ENCODE assay signal across 3 worm cellular contexts in the genomic region with DNA sequence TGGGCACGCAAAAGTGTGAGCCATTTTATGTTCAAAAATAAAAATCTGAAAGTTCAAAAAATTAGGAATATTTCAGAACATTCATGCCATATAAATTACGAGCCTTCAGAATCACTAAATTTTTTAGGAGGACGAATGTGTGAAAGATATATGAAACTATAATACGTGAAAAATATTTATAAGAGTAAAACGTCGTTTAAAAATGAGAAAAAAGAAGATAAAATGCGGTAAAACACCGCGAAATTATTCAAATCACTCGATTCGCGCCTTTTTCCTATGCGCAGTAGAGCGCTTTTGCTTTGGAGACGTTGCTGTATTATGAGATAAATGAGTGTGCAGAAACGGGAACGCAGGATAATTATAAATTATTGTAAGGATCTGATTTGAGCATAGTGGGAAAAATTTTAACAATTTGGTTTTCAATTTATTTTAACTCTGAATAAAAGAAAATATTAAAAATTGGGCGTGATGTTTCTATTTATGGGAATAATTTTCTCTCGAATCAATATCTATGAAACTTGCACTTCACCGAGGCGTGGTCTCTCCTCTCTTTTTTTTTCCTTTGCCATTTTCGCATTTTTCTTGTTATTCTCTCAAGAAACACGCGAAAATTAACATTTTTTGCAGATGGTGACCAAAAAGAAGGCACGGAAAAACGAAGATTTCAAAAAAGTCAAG.
TF ChIP-seq lines count a peak whose summit lies in the region.

A gene (minus strand): TSS at position 51 of the 678 bp plus-strand sequence.
A gene (plus strand): TSS at position 628 of the 678 bp plus-strand sequence.

TF ChIP-seq in whole organism, L1 larva, 84 proteins besides CTCF, POLR2A, EP300 and RAD21 (continued from another document and continues in another):
- no peak for TF ChIP-seq ama-1 (optimal IDR thresholded peaks at IDR 0.05; lab: Kevin White, UChicago)
- TF ChIP-seq mdl-1 (tag; optimal IDR thresholded peaks at IDR 0.05; lab: Kevin White, UChicago), result peak in 1 of 2 experiments; percentile 66
- no peak for TF ChIP-seq alr-1 (tag; optimal IDR thresholded peaks at IDR 0.05; lab: Kevin White, UChicago; ENCODE audit: borderline replicate concordance)
- TF ChIP-seq egl-27 (tag; optimal IDR thresholded peaks at IDR 0.05; lab: Kevin White, UChicago), result no peak
- peak; percentile 76 for TF ChIP-seq ceh-88 (GFP tag; IDR thresholded peaks at IDR 0.05; lab: Robert Waterston, UW)
- TF ChIP-seq hlh-4 (tag; optimal IDR thresholded peaks at IDR 0.05; lab: Kevin White, UChicago), result peak; percentile 63
- TF ChIP-seq hpl-2 (GFP tag; optimal IDR thresholded peaks at IDR 0.05; lab: Kevin White, UChicago), result no peak
- TF ChIP-seq jun-1 (tag; optimal IDR thresholded peaks at IDR 0.05; lab: Kevin White, UChicago), result peak; percentile 78
- no peak for TF ChIP-seq ces-1 (GFP tag; optimal IDR thresholded peaks at IDR 0.05; lab: Kevin White, UChicago)
- peak; percentile 95 for TF ChIP-seq nhr-90 (tag; optimal IDR thresholded peaks at IDR 0.05; lab: Kevin White, UChicago; ENCODE audit: poor library complexity)
- TF ChIP-seq tlp-1 (tag; optimal IDR thresholded peaks at IDR 0.05; lab: Kevin White, UChicago), result no peak
- peak; percentile 90 for TF ChIP-seq lin-14 (GFP tag; optimal IDR thresholded peaks at IDR 0.05; lab: Kevin White, UChicago)
- TF ChIP-seq dsc-1 (tag; optimal IDR thresholded peaks at IDR 0.05; lab: Kevin White, UChicago), result peak; percentile 86
- TF ChIP-seq lin-15B (tag; optimal IDR thresholded peaks at IDR 0.05; lab: Kevin White, UChicago), result peak; percentile 88
- TF ChIP-seq nhr-11 (tag; optimal IDR thresholded peaks at IDR 0.05; lab: Kevin White, UChicago), result no peak
- TF ChIP-seq lsy-2 (tag; optimal IDR thresholded peaks at IDR 0.05; lab: Kevin White, UChicago), result peak; percentile 85 to 90
- peak; percentile 30 for TF ChIP-seq fkh-10 (GFP tag; optimal IDR thresholded peaks at IDR 0.05; lab: Kevin White, UChicago)
- peak; percentile 96 for TF ChIP-seq nhr-71 (tag; optimal IDR thresholded peaks at IDR 0.05; lab: Kevin White, UChicago)
- no peak for TF ChIP-seq hlh-17 (GFP tag; optimal IDR thresholded peaks at IDR 0.05; lab: Kevin White, UChicago; ENCODE audit: borderline replicate concordance)
- peak; percentile 63 for TF ChIP-seq efl-3 (GFP tag; optimal IDR thresholded peaks at IDR 0.05; lab: Kevin White, UChicago)
- TF ChIP-seq isw-1 (GFP tag; IDR thresholded peaks at IDR 0.05; lab: Robert Waterston, UW), result peak; percentile 82
- no peak for TF ChIP-seq pqm-1 (tag; optimal IDR thresholded peaks at IDR 0.05; lab: Kevin White, UChicago)
- peak; percentile 68 for TF ChIP-seq blmp-1 (tag; optimal IDR thresholded peaks at IDR 0.05; lab: Kevin White, UChicago)
- peak; percentile 94 for TF ChIP-seq nhr-47 (tag; optimal IDR thresholded peaks at IDR 0.05; lab: Kevin White, UChicago)
- TF ChIP-seq lin-35 (GFP tag; optimal IDR thresholded peaks at IDR 0.05; lab: Kevin White, UChicago), result peak; percentile 94 to 96
- TF ChIP-seq nhr-19 (GFP tag; conservative IDR thresholded peaks at IDR 0.05; lab: Robert Waterston, UW), result peak; percentile 78
- TF ChIP-seq aly-2 (tag; optimal IDR thresholded peaks at IDR 0.05; lab: Kevin White, UChicago), result peak; percentile 71
- TF ChIP-seq lin-39 (tag; optimal IDR thresholded peaks at IDR 0.05; lab: Kevin White, UChicago), result peak; percentile 13
- TF ChIP-seq skn-1 (tag; optimal IDR thresholded peaks at IDR 0.05; lab: Kevin White, UChicago), result peak; percentile 70
- peak; percentile 53 for TF ChIP-seq irx-1 (tag; optimal IDR thresholded peaks at IDR 0.05; lab: Kevin White, UChicago)
- TF ChIP-seq nhr-76 (tag; optimal IDR thresholded peaks at IDR 0.05; lab: Kevin White, UChicago), result no peak
- peak; percentile 78 for TF ChIP-seq snpc-4 (tag; optimal IDR thresholded peaks at IDR 0.05; lab: Kevin White, UChicago)
- no peak for TF ChIP-seq ets-5 (GFP tag; IDR thresholded peaks at IDR 0.05; lab: Robert Waterston, UW)
- TF ChIP-seq lir-3 (tag; optimal IDR thresholded peaks at IDR 0.05; lab: Kevin White, UChicago; ENCODE audit: poor library complexity), result peak; percentile 93
- TF ChIP-seq sup-37 (GFP tag; optimal IDR thresholded peaks at IDR 0.05; lab: Kevin White, UChicago), result peak; percentile 42
- TF ChIP-seq elt-3 (tag; optimal IDR thresholded peaks at IDR 0.05; lab: Kevin White, UChicago), result peak in 2 of 6 experiments; percentile 47 to 56
- peak; percentile 82 for TF ChIP-seq nhr-77 (tag; optimal IDR thresholded peaks at IDR 0.05; lab: Kevin White, UChicago)
- TF ChIP-seq vab-15 (tag; optimal IDR thresholded peaks at IDR 0.05; lab: Kevin White, UChicago), result peak; percentile 91
- peak; percentile 87 for TF ChIP-seq lin-13 (GFP tag; optimal IDR thresholded peaks at IDR 0.05; lab: Kevin White, UChicago)
- TF ChIP-seq aha-1 (tag; optimal IDR thresholded peaks at IDR 0.05; lab: Kevin White, UChicago), result no peak

TF ChIP-seq in whole organism, L3 larva, 47 proteins besides CTCF, POLR2A, EP300 and RAD21 (continued from another document):
- TF ChIP-seq nhr-43 (tag; optimal IDR thresholded peaks at IDR 0.05; lab: Kevin White, UChicago; ENCODE audit: poor library complexity, severe bottlenecking) (peak; percentile 64), elt-3 (tag; optimal IDR thresholded peaks at IDR 0.05; lab: Kevin White, UChicago) (no peak), snpc-4 (tag; optimal IDR thresholded peaks at IDR 0.05; lab: Kevin White, UChicago) (peak; percentile 83), fkh-2 (tag; optimal IDR thresholded peaks at IDR 0.05; lab: Kevin White, UChicago) (no peak), ama-1 (optimal IDR thresholded peaks at IDR 0.05; lab: Kevin White, UChicago) (no peak), tbx-2 (tag; optimal IDR thresholded peaks at IDR 0.05; lab: Kevin White, UChicago) (no peak), ceh-16 (tag; optimal IDR thresholded peaks at IDR 0.05; lab: Kevin White, UChicago) (no peak), ztf-4 (tag; optimal IDR thresholded peaks at IDR 0.05; lab: Kevin White, UChicago) (no peak), nhr-76 (tag; optimal IDR thresholded peaks at IDR 0.05; lab: Kevin White, UChicago) (no peak), zag-1 (tag; optimal IDR thresholded peaks at IDR 0.05; lab: Kevin White, UChicago) (no peak), unc-39 (tag; optimal IDR thresholded peaks at IDR 0.05; lab: Kevin White, UChicago) (no peak), ceh-9 (tag; optimal IDR thresholded peaks at IDR 0.05; lab: Kevin White, UChicago) (no peak), mdl-1 (tag; optimal IDR thresholded peaks at IDR 0.05; lab: Kevin White, UChicago) (no peak), egl-27 (tag; optimal IDR thresholded peaks at IDR 0.05; lab: Kevin White, UChicago) (no peak), nhr-25 (tag; optimal IDR thresholded peaks at IDR 0.05; lab: Kevin White, UChicago) (peak; percentile 72), hmg-11 (tag; optimal IDR thresholded peaks at IDR 0.05; lab: Kevin White, UChicago) (peak; percentile 74), lsy-12 (tag; optimal IDR thresholded peaks at IDR 0.05; lab: Kevin White, UChicago) (no peak), nhr-12 (tag; optimal IDR thresholded peaks at IDR 0.05; lab: Kevin White, UChicago) (no peak), pha-4 (tag; optimal IDR thresholded peaks at IDR 0.05; lab: Kevin White, UChicago) (peak; percentile 81), aly-2 (tag; optimal IDR thresholded peaks at IDR 0.05; lab: Kevin White, UChicago) (no peak), nhr-77 (tag; optimal IDR thresholded peaks at IDR 0.05; lab: Kevin White, UChicago) (no peak), ceh-28 (tag; optimal IDR thresholded peaks at IDR 0.05; lab: Kevin White, UChicago) (peak; percentile 43), sea-2 (GFP tag; optimal IDR thresholded peaks at IDR 0.05; lab: Kevin White, UChicago) (no peak), lin-15B (tag; optimal IDR thresholded peaks at IDR 0.05; lab: Kevin White, UChicago) (peak; percentile 96), nhr-67 (tag; optimal IDR thresholded peaks at IDR 0.05; lab: Kevin White, UChicago) (no peak), nhr-11 (tag; optimal IDR thresholded peaks at IDR 0.05; lab: Kevin White, UChicago) (no peak), pqm-1 (tag; optimal IDR thresholded peaks at IDR 0.05; lab: Kevin White, UChicago) (peak; percentile 64), ZK546.5 (tag; optimal IDR thresholded peaks at IDR 0.05; lab: Kevin White, UChicago) (no peak), nhr-237 (tag; optimal IDR thresholded peaks at IDR 0.05; lab: Kevin White, UChicago) (no peak), egl-5 (tag; optimal IDR thresholded peaks at IDR 0.05; lab: Kevin White, UChicago) (peak; percentile 38)

TF ChIP-seq in whole organism, young adult, 124 proteins besides CTCF, POLR2A, EP300 and RAD21 (continued from another document):
- no peak for TF ChIP-seq K11D2.4 (GFP tag; IDR thresholded peaks at IDR 0.05; lab: Robert Waterston, UW)
- peak; percentile 87 for TF ChIP-seq madf-6 (GFP tag; IDR thresholded peaks at IDR 0.05; lab: Robert Waterston, UW)
- peak; percentile 65 for TF ChIP-seq madf-10 (tag; optimal IDR thresholded peaks at IDR 0.05; lab: Kevin White, UChicago)
- no peak for TF ChIP-seq hmg-20 (GFP tag; IDR thresholded peaks at IDR 0.05; lab: Robert Waterston, UW)
- TF ChIP-seq unc-130 (GFP tag; optimal IDR thresholded peaks at IDR 0.05; lab: Kevin White, UChicago), result peak; percentile 80
- peak; percentile 80 for TF ChIP-seq attf-5 (GFP tag; optimal IDR thresholded peaks at IDR 0.05; lab: Kevin White, UChicago)
- 0 out of 2 replicates have a peak, but pooled peaks have one; percentile 23 for TF ChIP-seq ztf-28 (GFP tag; IDR thresholded peaks at IDR 0.05; lab: Robert Waterston, UW)
- TF ChIP-seq dox-1 (GFP tag; IDR thresholded peaks at IDR 0.05; lab: Robert Waterston, UW), result peak; percentile 76
- no peak for TF ChIP-seq T07F8.4 (tag; optimal IDR thresholded peaks at IDR 0.05; lab: Kevin White, UChicago)
- TF ChIP-seq snpc-3.4 (tag; optimal IDR thresholded peaks at IDR 0.05; lab: Kevin White, UChicago), result peak; percentile 71
- peak; percentile 47 for TF ChIP-seq athp-1 (tag; optimal IDR thresholded peaks at IDR 0.05; lab: Kevin White, UChicago)
- peak; percentile 53; the same call in 1 of the 2 replicates for TF ChIP-seq rcor-1 (GFP tag; IDR thresholded peaks at IDR 0.05; lab: Robert Waterston, UW)
- no peak for TF ChIP-seq snpc-4 (GFP tag; optimal IDR thresholded peaks at IDR 0.05; lab: Kevin White, UChicago)
- peak in 3 of 4 experiments; percentile 32 to 77 (median 73) for TF ChIP-seq snpc-4 (tag; optimal IDR thresholded peaks at IDR 0.05; lab: Kevin White, UChicago)
- TF ChIP-seq pha-4 (tag; optimal IDR thresholded peaks at IDR 0.05; lab: Kevin White, UChicago), result peak; percentile 12
- peak; percentile 84 for TF ChIP-seq dpl-1 (GFP tag; optimal IDR thresholded peaks at IDR 0.05; lab: Kevin White, UChicago)
- TF ChIP-seq F23B12.7 (tag; optimal IDR thresholded peaks at IDR 0.05; lab: Kevin White, UChicago; ENCODE audit: insufficient read depth), result peak; percentile 6
- TF ChIP-seq B0336.3 (GFP tag; IDR thresholded peaks at IDR 0.05; lab: Robert Waterston, UW), result 0 out of 2 replicates have a peak, but pooled peaks have one; percentile 15
- TF ChIP-seq snpc-1.1 (tag; optimal IDR thresholded peaks at IDR 0.05; lab: Kevin White, UChicago; ENCODE audit: insufficient read depth), result peak; percentile 84
- TF ChIP-seq aptf-2 (GFP tag; conservative IDR thresholded peaks at IDR 0.05; lab: Robert Waterston, UW), result 0 out of 2 replicates have a peak, but pooled peaks have one; percentile 12
- peak; percentile 81 for TF ChIP-seq ceh-91 (GFP tag; IDR thresholded peaks at IDR 0.05; lab: Robert Waterston, UW)
- peak; percentile 46 for TF ChIP-seq ZK185.1 (tag; optimal IDR thresholded peaks at IDR 0.05; lab: Kevin White, UChicago; ENCODE audit: poor library complexity, severe bottlenecking)
- TF ChIP-seq lsl-1 (GFP tag; optimal IDR thresholded peaks at IDR 0.05; lab: Kevin White, UChicago), result peak; percentile 64
- TF ChIP-seq ztf-18 (tag; optimal IDR thresholded peaks at IDR 0.05; lab: Kevin White, UChicago), result peak; percentile 44
- TF ChIP-seq egl-18 (GFP tag; IDR thresholded peaks at IDR 0.05; lab: Robert Waterston, UW), result no peak
- no peak for TF ChIP-seq cebp-1 (GFP tag; IDR thresholded peaks at IDR 0.05; lab: Robert Waterston, UW)
- TF ChIP-seq cebp-1 (tag; optimal IDR thresholded peaks at IDR 0.05; lab: Kevin White, UChicago), result peak; percentile 49
- peak; percentile 45; the same call in 1 of the 2 replicates for TF ChIP-seq F33H1.4 (GFP tag; IDR thresholded peaks at IDR 0.05; lab: Robert Waterston, UW)
- TF ChIP-seq unc-62 (GFP tag; optimal IDR thresholded peaks at IDR 0.05; lab: Kevin White, UChicago), result no peak
- peak; percentile 74 for TF ChIP-seq K12H6.12 (tag; optimal IDR thresholded peaks at IDR 0.05; lab: Kevin White, UChicago)
